Worm (Caenorhabditis elegans) whole organism, L4/young adult: ENCODE data around the gene osm-1.

ENCODE experiments used
- dao-5 ChIP-seq: sonication (generic microtip); optimal IDR thresholded peaks from 2 replicates; lab custom pipeline; 2016; ENCODE audit warnings: missing genotype, missing genetic modification characterization, moderate library complexity, missing compliant biosample characterization
- him-1 ChIP-seq: sonication (generic microtip); optimal IDR thresholded peaks from 2 replicates; lab custom pipeline; 2016; ENCODE audit warnings: missing genotype, missing genetic modification reagents, missing genetic modification characterization, missing compliant biosample characterization

DNA sequence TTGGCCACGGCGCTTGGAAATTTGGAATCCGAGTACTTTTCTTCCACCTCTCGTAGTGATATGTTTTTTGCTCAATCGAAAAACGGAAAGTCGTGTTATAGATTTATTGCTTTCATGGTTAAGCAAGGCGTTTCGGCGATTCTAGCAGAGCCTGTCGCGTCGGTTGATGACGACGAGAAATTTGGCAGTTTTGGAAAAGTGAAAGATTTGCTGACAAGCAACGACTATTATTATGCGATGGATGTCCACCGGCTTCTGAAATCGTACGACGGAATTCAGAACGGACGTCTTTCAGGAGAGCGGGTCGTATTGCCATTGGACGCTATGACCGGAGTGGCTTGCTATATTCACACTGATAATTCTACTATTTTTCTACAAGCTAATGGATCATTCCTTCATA, 21.7 kb upstream of the osm-1 start:
- no peak for TF ChIP-seq him-1 (tag; lab: Kevin White, UChicago)
- TF ChIP-seq dao-5 (tag; lab: Kevin White, UChicago): no peak
